Fruit fly (Drosophila melanogaster): ENCODE data around the gene CG16781.
A peak's percentile ranks its signal among the peaks of the same experiment; 100 is the strongest.

The CG16781 gene

DNA sequence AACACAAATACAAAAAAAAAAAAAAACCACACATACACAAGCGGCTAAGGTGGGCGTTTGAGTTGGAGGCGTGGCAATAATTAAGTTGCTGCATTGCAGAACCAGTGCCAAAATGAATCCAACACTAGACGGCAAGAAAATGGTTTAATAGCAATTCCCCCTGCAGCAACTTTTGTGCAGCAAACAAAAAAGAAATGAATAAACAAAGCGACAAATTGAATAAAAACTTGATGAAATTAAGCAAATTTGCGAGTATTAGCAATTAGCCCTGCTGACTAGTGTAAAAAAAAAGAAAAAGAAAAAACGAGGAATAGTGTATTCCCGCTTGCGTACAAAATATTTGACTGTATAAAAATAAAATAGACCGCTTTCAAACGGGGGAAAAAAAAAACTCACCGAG is 9.1 kb downstream of the CG16781 start (continued):
- peak in 1 of 2 experiments; percentile 67 for TF ChIP-seq bsh (GFP tag; optimal IDR thresholded peaks at IDR 0.05)
- no peak for TF ChIP-seq zf30C (GFP tag; optimal IDR thresholded peaks at IDR 0.05)
- TF ChIP-seq prd (optimal IDR thresholded peaks at IDR 0.05) = no peak
- TF ChIP-seq prd (GFP tag; IDR thresholded peaks at IDR 0.05) = peak; percentile 35; the same call in 1 of the 3 replicates
- no peak for TF ChIP-seq CG10366 (GFP tag; IDR thresholded peaks at IDR 0.05)
- peak; percentile 14 for TF ChIP-seq Ssrp (tag; optimal IDR thresholded peaks at IDR 0.05)
- no peak for TF ChIP-seq CG4424 (GFP tag; optimal IDR thresholded peaks at IDR 0.05)
- no peak for TF ChIP-seq CG13296 (GFP tag; optimal IDR thresholded peaks at IDR 0.05)
- TF ChIP-seq cato (GFP tag; optimal IDR thresholded peaks at IDR 0.05; ENCODE audit: borderline replicate concordance) = no peak
- peak; percentile 19 for TF ChIP-seq CG14710 (tag; optimal IDR thresholded peaks at IDR 0.05)
- TF ChIP-seq CG14050 (GFP tag; IDR thresholded peaks at IDR 0.05) = no peak
- peak; percentile 82 for TF ChIP-seq sens (GFP tag)
- TF ChIP-seq NC2β (GFP tag; optimal IDR thresholded peaks at IDR 0.05) = no peak
- TF ChIP-seq dpn (GFP tag; optimal IDR thresholded peaks at IDR 0.05) = peak in 1 of 2 experiments; percentile 34
- no peak for TF ChIP-seq CG1832 (GFP tag; optimal IDR thresholded peaks at IDR 0.05)
- no peak for TF ChIP-seq CG9727 (GFP tag; optimal IDR thresholded peaks at IDR 0.05)
- TF ChIP-seq CG17186 (GFP tag; optimal IDR thresholded peaks at IDR 0.05) = no peak
- TF ChIP-seq CG2712 (tag; optimal IDR thresholded peaks at IDR 0.05) = peak; percentile 48
- TF ChIP-seq dmrt11E (tag; optimal IDR thresholded peaks at IDR 0.05) = peak; percentile 12
- TF ChIP-seq cas (GFP tag; IDR thresholded peaks at IDR 0.05) = no peak
- TF ChIP-seq dmrt99B (tag; optimal IDR thresholded peaks at IDR 0.05) = peak; percentile 25
- no peak for TF ChIP-seq fd3F (GFP tag; optimal IDR thresholded peaks at IDR 0.05)
- TF ChIP-seq otp (GFP tag; IDR thresholded peaks at IDR 0.05) = 0 out of 3 replicates have a peak, but pooled peaks have one; percentile 40
- no peak for TF ChIP-seq C15 (GFP tag; IDR thresholded peaks at IDR 0.05)
- no peak for TF ChIP-seq HLH4C (GFP tag; IDR thresholded peaks at IDR 0.05; ENCODE audit: partially characterized antibody)
- TF ChIP-seq zfh1 (GFP tag; IDR thresholded peaks at IDR 0.05) = 0 out of 3 replicates have a peak, but pooled peaks have one; percentile 31
- TF ChIP-seq CG8388 (GFP tag; optimal IDR thresholded peaks at IDR 0.05) = peak; percentile 13
- TF ChIP-seq gsb-n (tag; optimal IDR thresholded peaks at IDR 0.05) = peak; percentile 3
- TF ChIP-seq Xrp1 (GFP tag; IDR thresholded peaks at IDR 0.05) = peak; percentile 64
- TF ChIP-seq Med (GFP tag) = peak; percentile 36
- TF ChIP-seq CG1603 (tag; optimal IDR thresholded peaks at IDR 0.05) = peak; percentile 12
- peak; percentile 31; the same call in 1 of the 2 replicates for TF ChIP-seq CG17328 (GFP tag; IDR thresholded peaks at IDR 0.05)
- peak; percentile 41 for TF ChIP-seq Blimp-1 (GFP tag; optimal IDR thresholded peaks at IDR 0.05)
- peak; percentile 8; the same call in 1 of the 2 replicates for TF ChIP-seq CG31441 (GFP tag; IDR thresholded peaks at IDR 0.05)
- no peak for TF ChIP-seq jing (GFP tag; optimal IDR thresholded peaks at IDR 0.05)
- TF ChIP-seq en (GFP tag; optimal IDR thresholded peaks at IDR 0.05) = no peak
- TF ChIP-seq pan (optimal IDR thresholded peaks at IDR 0.05) = no peak
- TF ChIP-seq pan (GFP tag; optimal IDR thresholded peaks at IDR 0.05 in 1 of 2, IDR thresholded peaks at IDR 0.05 in 1 of 2) = peak in 1 of 2 experiments; percentile 43
- TF ChIP-seq Xbp1 (GFP tag; optimal IDR thresholded peaks at IDR 0.05) = peak; percentile 9
- TF ChIP-seq CG10979 (tag; optimal IDR thresholded peaks at IDR 0.05) = peak; percentile 38
- no peak for TF ChIP-seq az2 (GFP tag; optimal IDR thresholded peaks at IDR 0.05)
- no peak for TF ChIP-seq CG6254 (GFP tag; optimal IDR thresholded peaks at IDR 0.05)
- TF ChIP-seq exex (tag; optimal IDR thresholded peaks at IDR 0.05) = no peak
- no peak for TF ChIP-seq Rfx (GFP tag; IDR thresholded peaks at IDR 0.05)
- TF ChIP-seq CG12659 (GFP tag; optimal IDR thresholded peaks at IDR 0.05) = no peak
- peak; percentile 52; the same call in 1 of the 3 replicates for TF ChIP-seq ken (GFP tag; IDR thresholded peaks at IDR 0.05)
- no peak for TF ChIP-seq dimm (GFP tag; IDR thresholded peaks at IDR 0.05)
- TF ChIP-seq Oli (tag; optimal IDR thresholded peaks at IDR 0.05) = peak; percentile 36
- peak; percentile 6 for TF ChIP-seq CG1529 (GFP tag; optimal IDR thresholded peaks at IDR 0.05)
- no peak for TF ChIP-seq da (GFP tag; optimal IDR thresholded peaks at IDR 0.05)
- TF ChIP-seq CG15601 (tag; optimal IDR thresholded peaks at IDR 0.05) = peak; percentile 7
